Worm (Caenorhabditis elegans): ENCODE measurements around the gene Y37E11AM.2.

Gene Y37E11AM.2

DNA sequence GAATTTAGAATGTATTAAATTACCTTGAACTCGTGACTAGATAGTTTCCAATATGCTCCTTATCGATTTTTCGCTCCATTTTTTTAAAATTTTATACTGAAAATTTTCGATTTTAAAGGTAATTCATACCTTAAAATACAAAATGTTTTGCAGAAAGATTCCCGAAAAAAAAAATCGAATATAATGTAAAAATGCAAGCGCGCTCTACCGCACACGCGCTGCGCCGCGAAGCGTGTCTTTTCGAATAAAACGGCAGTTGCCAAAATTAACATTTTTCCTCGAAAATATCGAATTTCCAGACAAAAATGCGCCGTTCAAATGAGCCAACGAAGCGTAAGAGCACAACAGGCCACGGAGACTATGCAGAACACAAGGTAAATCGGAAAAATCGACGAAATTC is 30.6 kb downstream of the Y37E11AM.2 start, which contains the start of the genes taf-6.2 and Y37E11AL.3 (continued):
- no peak for TF ChIP-seq C17E4.6 (GFP tag; IDR thresholded peaks at IDR 0.05)
- no peak for TF ChIP-seq F22D6.2 (tag; optimal IDR thresholded peaks at IDR 0.05)
- TF ChIP-seq nhr-27 (tag; optimal IDR thresholded peaks at IDR 0.05), result no peak
- no peak for TF ChIP-seq tlf-1 (GFP tag; optimal IDR thresholded peaks at IDR 0.05)
- no peak for TF ChIP-seq sptf-2 (GFP tag; optimal IDR thresholded peaks at IDR 0.05)
- TF ChIP-seq madf-8 (GFP tag; conservative IDR thresholded peaks at IDR 0.05), result no peak
- TF ChIP-seq bed-1 (GFP tag; IDR thresholded peaks at IDR 0.05), result no peak
- TF ChIP-seq tbx-9 (tag; optimal IDR thresholded peaks at IDR 0.05; ENCODE audit: borderline replicate concordance), result no peak
- TF ChIP-seq F55B11.4 (tag; optimal IDR thresholded peaks at IDR 0.05; ENCODE audit: borderline replicate concordance, insufficient read depth), result no peak
- no peak for TF ChIP-seq nhr-120 (GFP tag; IDR thresholded peaks at IDR 0.05)
- TF ChIP-seq unc-62 (GFP tag; optimal IDR thresholded peaks at IDR 0.05), result no peak
- TF ChIP-seq attf-3 (GFP tag; conservative IDR thresholded peaks at IDR 0.05), result no peak
- TF ChIP-seq him-1 (tag; optimal IDR thresholded peaks at IDR 0.05), result no peak
- no peak for TF ChIP-seq mxl-1 (tag; optimal IDR thresholded peaks at IDR 0.05)
- TF ChIP-seq ceh-40 (GFP tag; IDR thresholded peaks at IDR 0.05), result no peak
- TF ChIP-seq F33H1.4 (GFP tag; IDR thresholded peaks at IDR 0.05), result no peak
- peak; percentile 1 for TF ChIP-seq attf-5 (GFP tag; optimal IDR thresholded peaks at IDR 0.05)
- TF ChIP-seq tbp1 (GFP tag; optimal IDR thresholded peaks at IDR 0.05), result peak; percentile 19
- no peak for TF ChIP-seq F37B4.10 (GFP tag; IDR thresholded peaks at IDR 0.05)
- no peak for TF ChIP-seq ztf-25 (GFP tag; IDR thresholded peaks at IDR 0.05)
- no peak for TF ChIP-seq chd-7 (tag; optimal IDR thresholded peaks at IDR 0.05)
- no peak for TF ChIP-seq ekl-4 (GFP tag; IDR thresholded peaks at IDR 0.05)
- TF ChIP-seq athp-1 (tag; optimal IDR thresholded peaks at IDR 0.05), result no peak
- no peak for TF ChIP-seq nhr-179 (tag; optimal IDR thresholded peaks at IDR 0.05)
- no peak for TF ChIP-seq lag-1 (GFP tag; IDR thresholded peaks at IDR 0.05)
- TF ChIP-seq F49E8.2 (tag; optimal IDR thresholded peaks at IDR 0.05; ENCODE audit: insufficient read depth), result no peak
- no peak for TF ChIP-seq F57C9.4 (tag; optimal IDR thresholded peaks at IDR 0.05)
- no peak for TF ChIP-seq Y53F4B.3 (GFP tag; IDR thresholded peaks at IDR 0.05)

DNA sequence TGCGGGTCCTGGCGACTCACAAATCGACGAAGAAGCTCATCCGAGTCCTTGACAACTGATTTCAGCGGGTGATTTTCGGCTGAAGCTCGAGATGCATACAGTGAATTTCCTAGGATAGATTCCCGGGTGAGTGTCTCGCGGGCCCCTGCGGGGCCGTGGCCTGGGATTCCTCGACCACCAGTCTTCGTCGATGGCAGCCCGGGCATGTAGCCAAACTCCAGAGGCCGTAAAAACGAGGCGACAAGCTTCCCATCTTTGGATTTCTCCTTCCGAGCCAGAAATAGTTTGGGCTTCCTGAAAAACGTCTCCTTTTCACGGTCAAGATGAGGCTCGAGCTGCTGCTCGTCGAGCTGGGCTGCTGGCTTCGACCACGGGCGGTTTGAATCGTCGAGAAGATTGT is 37.2 kb downstream of the Y37E11AM.2 start:
- TF ChIP-seq ceh-100 (GFP tag; IDR thresholded peaks at IDR 0.05), result no peak
- TF ChIP-seq zfh-2 (GFP tag; conservative IDR thresholded peaks at IDR 0.05), result peak; percentile 69; the same call in 1 of the 2 replicates
- TF ChIP-seq mes-4 (tag; optimal IDR thresholded peaks at IDR 0.05), result no peak
- no peak for TF ChIP-seq dox-1 (GFP tag; IDR thresholded peaks at IDR 0.05)

DNA sequence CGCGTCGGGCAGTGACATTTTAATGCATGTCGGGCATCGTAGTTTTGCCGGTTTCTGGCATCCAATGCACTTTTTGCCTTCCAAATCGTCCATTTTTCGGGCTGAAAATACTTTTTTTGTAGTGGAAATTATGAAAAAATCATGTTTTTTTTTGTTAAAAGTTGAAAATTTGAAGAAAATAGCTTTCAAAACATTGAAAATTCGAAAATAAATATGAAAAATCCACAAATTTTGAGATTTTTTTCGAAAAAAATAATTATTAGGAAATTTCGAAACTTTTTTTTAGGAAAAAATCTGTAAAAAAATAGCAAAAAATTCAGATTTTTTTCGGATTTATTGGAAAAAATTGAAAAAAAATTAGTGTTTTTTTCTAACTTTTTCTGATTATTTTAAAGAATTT is 38.5 kb downstream of the Y37E11AM.2 start, which contains the start of gene map-1:
TSS of gene map-1 (minus strand) at position 101 of the 400 bp plus-strand sequence.
- TF ChIP-seq F55B11.4 (tag; optimal IDR thresholded peaks at IDR 0.05; ENCODE audit: borderline replicate concordance, insufficient read depth) (no peak), Y53F4B.3 (GFP tag; IDR thresholded peaks at IDR 0.05) (no peak), hrde-1 (tag; optimal IDR thresholded peaks at IDR 0.05; ENCODE audit: borderline replicate concordance) (no peak), C06A6.2 (GFP tag; conservative IDR thresholded peaks at IDR 0.05) (no peak), tbx-9 (tag; optimal IDR thresholded peaks at IDR 0.05; ENCODE audit: borderline replicate concordance) (no peak), repo-1 (tag; optimal IDR thresholded peaks at IDR 0.05) (no peak), ztf-22 (GFP tag; optimal IDR thresholded peaks at IDR 0.05) (no peak), snpc-1.1 (tag; optimal IDR thresholded peaks at IDR 0.05; ENCODE audit: insufficient read depth) (no peak), F57C9.4 (tag; optimal IDR thresholded peaks at IDR 0.05) (no peak), mes-4 (tag; optimal IDR thresholded peaks at IDR 0.05) (no peak), lsy-27 (tag; optimal IDR thresholded peaks at IDR 0.05; ENCODE audit: borderline replicate concordance, insufficient read depth) (no peak), ets-4 (GFP tag; optimal IDR thresholded peaks at IDR 0.05) (no peak)

All from whole organism, young adult.